Worm (Caenorhabditis elegans) whole organism, L4/young adult: ENCODE results near the gene D1086.6.

ENCODE experiments used
- W03F9.2 ChIP-seq: fragments of 150-350 bp; optimal IDR thresholded peaks from 2 replicates; lab custom pipeline; 2014; ENCODE audit warnings: missing biosample characterization, missing genetic modification characterization
- dao-5 ChIP-seq: sonication (generic microtip); optimal IDR thresholded peaks from 2 replicates; lab custom pipeline; 2016; ENCODE audit warnings: missing genotype, missing genetic modification characterization, moderate library complexity, missing compliant biosample characterization

DNA sequence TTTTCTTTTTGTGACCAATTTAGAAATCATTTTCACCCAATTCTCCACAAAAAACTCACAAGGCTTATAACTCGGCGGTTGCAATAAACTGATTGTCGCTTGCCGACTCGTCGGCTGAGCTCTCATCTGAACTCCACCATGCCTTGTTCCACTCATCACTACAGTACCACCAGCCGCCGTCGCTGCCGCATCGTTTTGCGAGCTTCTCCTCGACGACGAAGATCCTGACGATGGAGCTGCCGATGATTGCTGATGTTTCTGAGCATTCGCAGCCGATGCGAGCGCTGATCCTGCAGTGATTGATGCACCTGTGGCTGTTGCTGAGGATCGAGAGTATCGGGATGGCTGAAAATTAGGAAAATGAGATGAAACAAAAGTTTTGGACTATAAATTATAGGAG is 41.1 kb downstream of the D1086.6 start:
- TF ChIP-seq W03F9.2 (no peak), dao-5 (tag; lab: Kevin White, UChicago) (no peak)
